Worm (Caenorhabditis elegans): ENCODE measurements around the gene btb-19.

ce11 chrII:14507563-14507962 is 14.4 kb downstream of the btb-19 start, which contains the start of the genes K10H10.7 and K10H10.10:
- TF ChIP-seq pag-3 (tag; optimal IDR thresholded peaks at IDR 0.05; ENCODE audit: borderline replicate concordance): no peak
- TF ChIP-seq ceh-30 (tag; optimal IDR thresholded peaks at IDR 0.05): no peak
- no peak for TF ChIP-seq rnt-1 (tag; optimal IDR thresholded peaks at IDR 0.05)
- no peak for TF ChIP-seq gmeb-2 (tag; optimal IDR thresholded peaks at IDR 0.05)
- TF ChIP-seq hlh-8 (tag; optimal IDR thresholded peaks at IDR 0.05): no peak
- no peak for TF ChIP-seq elt-2 (tag; optimal IDR thresholded peaks at IDR 0.05)
- no peak for TF ChIP-seq tbx-7 (tag; optimal IDR thresholded peaks at IDR 0.05)
- TF ChIP-seq che-1 (tag; optimal IDR thresholded peaks at IDR 0.05): no peak
- no peak for TF ChIP-seq ama-1 (optimal IDR thresholded peaks at IDR 0.05)
- TF ChIP-seq unc-42 (tag; optimal IDR thresholded peaks at IDR 0.05): no peak
- no peak for TF ChIP-seq pha-4 (tag; optimal IDR thresholded peaks at IDR 0.05)
- TF ChIP-seq nhr-11 (tag; optimal IDR thresholded peaks at IDR 0.05): no peak

All from whole organism, late embryonic.